Worm (Caenorhabditis elegans) whole organism, L2 larva: ENCODE measurements around the gene srh-270.

Source experiments
- ZK546.5 ChIP-seq: sonication (generic microtip); optimal IDR thresholded peaks from 2 replicates; lab custom pipeline; 2017; ENCODE audit warnings: missing biosample characterization, missing genetic modification characterization
- ama-1 ChIP-seq: fragments of 150-350 bp; optimal IDR thresholded peaks from 2 replicates; lab custom pipeline; 2018; ENCODE audit warnings: inconsistent platforms
- ceh-82 ChIP-seq: fragments of 150-350 bp; optimal IDR thresholded peaks from 2 replicates; lab custom pipeline; 2014; ENCODE audit warnings: missing biosample characterization, missing genetic modification characterization
- elt-1 ChIP-seq: fragments of 150-350 bp; optimal IDR thresholded peaks from 2 replicates; lab custom pipeline; 2014; ENCODE audit warnings: missing biosample characterization, missing genetic modification characterization
- lsy-2 ChIP-seq, 2 experiments: fragments of 150-350 bp in 1 of 2; sonication (generic microtip) in 1 of 2; optimal IDR thresholded peaks; 2 replicates each; lab custom pipeline; 2014 to 2017; ENCODE audit warnings: missing biosample characterization in 2 of 2, missing genetic modification characterization in 2 of 2
- nhr-237 ChIP-seq: fragments of 150-350 bp; optimal IDR thresholded peaks from 2 replicates; lab custom pipeline; 2014; ENCODE audit warnings: missing biosample characterization, missing genetic modification characterization
- nhr-6 ChIP-seq: fragments of 150-350 bp; optimal IDR thresholded peaks from 2 replicates; lab custom pipeline; 2014; ENCODE audit warnings: missing biosample characterization, missing genetic modification characterization
- peb-1 ChIP-seq: fragments of 150-350 bp; optimal IDR thresholded peaks from 2 replicates; lab custom pipeline; 2014; ENCODE audit warnings: missing biosample characterization, missing genetic modification characterization
- snpc-4 ChIP-seq: fragments of 150-350 bp; optimal IDR thresholded peaks from 2 replicates; lab custom pipeline; 2014; ENCODE audit warnings: missing biosample characterization, missing genetic modification characterization
- unc-55 ChIP-seq: fragments of 150-350 bp; sonication (generic microtip); optimal IDR thresholded peaks from 3 replicates; lab custom pipeline; 2014; ENCODE audit warnings: missing biosample characterization, missing genetic modification reagents, missing genetic modification characterization
- ztf-11 ChIP-seq: sonication (generic microtip); optimal IDR thresholded peaks from 2 replicates; lab custom pipeline; 2017; ENCODE audit warnings: missing biosample characterization, missing genetic modification characterization

DNA sequence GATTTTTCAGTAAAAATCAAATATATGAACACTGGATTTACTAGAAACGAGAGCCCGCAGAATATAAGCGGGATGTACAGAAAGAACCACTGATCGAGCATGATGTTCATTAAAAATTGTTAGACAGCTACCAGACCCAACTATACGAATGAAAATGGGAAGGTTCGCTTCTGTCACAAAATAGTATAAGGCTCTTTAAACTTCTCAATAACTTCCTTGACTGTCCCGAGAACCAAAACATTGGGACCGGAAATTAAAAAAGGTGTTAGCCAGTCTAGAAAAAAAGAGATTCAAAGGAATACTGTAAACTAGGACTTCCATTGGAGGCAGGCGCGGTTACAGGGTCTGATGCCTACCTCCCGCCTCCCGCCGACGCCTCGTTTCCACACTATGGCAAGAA lies 3.6 kb downstream of the srh-270 start, which contains the start of gene srj-55:
- TF ChIP-seq elt-1 (tag; lab: Kevin White, UChicago) (no peak), lsy-2 (tag; optimal IDR thresholded peaks at IDR 0.05; lab: Kevin White, UChicago) (no peak), ZK546.5 (tag; lab: Kevin White, UChicago) (no peak), unc-55 (GFP tag; lab: Kevin White, UChicago) (no peak), peb-1 (no peak), nhr-237 (tag; lab: Kevin White, UChicago) (no peak), ceh-82 (tag; lab: Kevin White, UChicago) (no peak), nhr-6 (tag; lab: Kevin White, UChicago) (no peak), ztf-11 (tag; lab: Kevin White, UChicago) (no peak), snpc-4 (no peak), ama-1 (lab: Kevin White, UChicago) (no peak)
